Fruit fly (Drosophila melanogaster) whole organism, prepupa: Measurements from ENCODE around the gene Hasp.

Experiments used
- CG11902 ChIP-seq: fragments of 200-800 bp; sonication (Bioruptor generic); optimal IDR thresholded peaks from 3 replicates; lab custom pipeline; 2016; ENCODE audit warnings: missing biosample characterization, missing genetic modification characterization
- CG6163 ChIP-seq: fragments of 200-800 bp; sonication (Bioruptor generic); IDR thresholded peaks from 3 replicates; pipeline ENCODE4 v1.3.6; 2022; ENCODE audit warnings: missing biosample characterization, missing genetic modification characterization
- CG6792 ChIP-seq: fragments of 200-800 bp; sonication (Bioruptor generic); optimal IDR thresholded peaks from 3 replicates; lab custom pipeline; 2016; ENCODE audit warnings: missing biosample characterization, missing genetic modification characterization
- CG6808 ChIP-seq: fragments of 200-800 bp; sonication (Bioruptor generic); optimal IDR thresholded peaks from 3 replicates; lab custom pipeline; 2017; ENCODE audit warnings: missing biosample characterization, missing genetic modification characterization, mild to moderate bottlenecking, moderate library complexity, missing genetic modification reagents
- CG6854 ChIP-seq: fragments of 200-800 bp; sonication (Bioruptor generic); optimal IDR thresholded peaks from 2 replicates; lab custom pipeline; 2017; ENCODE audit warnings: missing biosample characterization, mild to moderate bottlenecking, missing genetic modification characterization
- Eip78C ChIP-seq: fragments of 200-800 bp; sonication (Bioruptor generic); peaks from one replicate; lab custom pipeline; 2016; ENCODE audit warnings: missing biosample characterization, missing genetic modification characterization
- Gug ChIP-seq: fragments of 200-800 bp; sonication (Bioruptor generic); IDR thresholded peaks from 2 replicates; pipeline ENCODE4 v1.3.6; 2022; ENCODE audit warnings: missing biosample characterization, missing genetic modification characterization
- OdsH ChIP-seq: fragments of 200-800 bp; sonication (Bioruptor generic); optimal IDR thresholded peaks from 3 replicates; lab custom pipeline; 2016; ENCODE audit warnings: missing biosample characterization, missing genetic modification characterization
- achi ChIP-seq: fragments of 200-800 bp; sonication (Bioruptor generic); optimal IDR thresholded peaks from 3 replicates; lab custom pipeline; 2016; ENCODE audit warnings: missing biosample characterization, missing genetic modification characterization
- cyc ChIP-seq: fragments of 200-800 bp; sonication (Bioruptor generic); optimal IDR thresholded peaks from 3 replicates; lab custom pipeline; 2016; ENCODE audit warnings: missing biosample characterization, missing genetic modification characterization
- dsx ChIP-seq: fragments of 200-800 bp; optimal IDR thresholded peaks from 3 replicates; lab custom pipeline; 2019; ENCODE audit warnings: missing biosample characterization, mild to moderate bottlenecking, missing genetic modification characterization, moderate library complexity; ENCODE audit not compliant: poor library complexity, severe bottlenecking
- spab ChIP-seq: fragments of 200-800 bp; sonication (Bioruptor generic); optimal IDR thresholded peaks from 2 replicates; lab custom pipeline; 2017; ENCODE audit warnings: missing biosample characterization, mild to moderate bottlenecking, missing genetic modification characterization, missing genetic modification reagents
- vri ChIP-seq: fragments of 200-800 bp; sonication (Bioruptor generic); optimal IDR thresholded peaks from 3 replicates; lab custom pipeline; 2016; ENCODE audit warnings: missing biosample characterization, mild to moderate bottlenecking, missing genetic modification characterization

dm6 chr2L:19542268-19542773, 25.3 kb upstream of the Hasp start:
- TF ChIP-seq Gug (GFP tag; lab: Robert Waterston, UW): no peak
- peak; percentile 34 for TF ChIP-seq dsx (GFP tag; lab: Kevin White, UChicago)
- no peak for TF ChIP-seq CG6854 (GFP tag; lab: Kevin White, UChicago)
- TF ChIP-seq vri (GFP tag; lab: Kevin White, UChicago): no peak
- no peak for TF ChIP-seq CG6792 (GFP tag; lab: Kevin White, UChicago)
- TF ChIP-seq CG11902 (GFP tag; lab: Kevin White, UChicago): no peak
- no peak for TF ChIP-seq CG6808
- no peak for TF ChIP-seq cyc
- TF ChIP-seq spab (GFP tag; lab: Kevin White, UChicago): no peak
- TF ChIP-seq Eip78C (GFP tag; lab: Kevin White, UChicago): peak; percentile 37
- no peak for TF ChIP-seq CG6163 (GFP tag; lab: Robert Waterston, UW)
- no peak for TF ChIP-seq OdsH (GFP tag; lab: Kevin White, UChicago)
- TF ChIP-seq achi (GFP tag; lab: Kevin White, UChicago): no peak
